Fruit fly (Drosophila melanogaster) whole organism, adult: Measurements from ENCODE around the gene Lcp65Ag1.

Experiments
- CG1620 ChIP-seq: fragments of 200-800 bp; sonication (Bioruptor generic); optimal IDR thresholded peaks from 2 replicates; lab custom pipeline; 2016; ENCODE audit warnings: missing biosample characterization, missing genetic modification characterization
- CG7045 ChIP-seq: fragments of 200-800 bp; sonication (Bioruptor generic); optimal IDR thresholded peaks from 2 replicates; lab custom pipeline; 2017; ENCODE audit warnings: missing biosample characterization, mild to moderate bottlenecking, missing genetic modification characterization
- CG7101 ChIP-seq: fragments of 200-800 bp; sonication (Bioruptor generic); optimal IDR thresholded peaks from 2 replicates; lab custom pipeline; 2018; ENCODE audit warnings: missing biosample characterization, mild to moderate bottlenecking, missing genetic modification characterization, moderate library complexity
- cic ChIP-seq: fragments of 200-800 bp; sonication (Bioruptor generic); optimal IDR thresholded peaks from 2 replicates; lab custom pipeline; 2017; ENCODE audit warnings: missing biosample characterization, mild to moderate bottlenecking, missing genetic modification characterization, moderate library complexity

DNA sequence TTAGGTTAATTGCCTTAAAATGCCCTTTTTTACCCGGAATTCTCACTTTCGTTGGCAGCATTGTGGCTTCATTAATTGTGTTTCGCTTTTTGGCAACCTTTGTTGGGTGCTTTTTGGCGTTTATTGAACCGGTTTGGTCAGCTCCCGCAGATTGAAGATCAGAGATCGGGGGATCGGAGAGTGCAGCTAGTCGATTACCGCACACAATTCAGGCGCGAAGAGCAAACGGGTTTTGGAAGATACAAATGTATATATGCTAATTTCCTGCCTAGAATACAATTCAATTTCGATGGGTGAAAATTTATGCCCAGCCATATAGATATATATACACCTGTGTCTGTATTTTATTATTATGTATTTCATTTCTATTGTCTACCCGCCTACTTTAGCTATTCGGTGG lies 6.5 kb upstream of the Lcp65Ag1 start:
- no peak for TF ChIP-seq cic (GFP tag; lab: Kevin White, UChicago)
- TF ChIP-seq CG7045 (GFP tag; lab: Kevin White, UChicago), result no peak
- TF ChIP-seq CG7101 (tag; lab: Kevin White, UChicago), result no peak
- TF ChIP-seq CG1620, result no peak
